Worm (Caenorhabditis elegans) whole organism, mixed stage, embryonic: ENCODE measurements around the gene T25B6.6.

Experiments used
- ceh-39 ChIP-seq: fragments of 150-350 bp; optimal IDR thresholded peaks from 2 replicates; lab custom pipeline; 2014; ENCODE audit warnings: missing biosample characterization, missing genetic modification characterization
- ces-1 ChIP-seq: fragments of 150-350 bp; optimal IDR thresholded peaks from 2 replicates; lab custom pipeline; 2014; ENCODE audit warnings: missing biosample characterization, missing genetic modification reagents, missing genetic modification characterization
- lin-13 ChIP-seq: fragments of 150-350 bp; optimal IDR thresholded peaks from 2 replicates; lab custom pipeline; 2014; ENCODE audit warnings: missing biosample characterization, missing genetic modification characterization
- nhr-12 ChIP-seq: fragments of 150-350 bp; optimal IDR thresholded peaks from 2 replicates; lab custom pipeline; 2014; ENCODE audit warnings: missing biosample characterization, missing genetic modification characterization
- pha-4 ChIP-seq: fragments of 150-350 bp; optimal IDR thresholded peaks from 2 replicates; lab custom pipeline; 2018; ENCODE audit warnings: missing biosample characterization, missing genetic modification reagents, missing genetic modification characterization
- snpc-4 ChIP-seq: fragments of 150-350 bp; optimal IDR thresholded peaks from 2 replicates; lab custom pipeline; 2014; ENCODE audit warnings: missing biosample characterization, missing genetic modification characterization
- unc-39 ChIP-seq: fragments of 150-350 bp; optimal IDR thresholded peaks from 2 replicates; lab custom pipeline; 2014; ENCODE audit warnings: missing biosample characterization, missing genetic modification characterization
- unc-62 ChIP-seq: fragments of 150-350 bp; optimal IDR thresholded peaks from 2 replicates; lab custom pipeline; 2014; ENCODE audit warnings: missing biosample characterization, missing genetic modification reagents, missing genetic modification characterization
- ztf-11 ChIP-seq: fragments of 150-350 bp; optimal IDR thresholded peaks from 2 replicates; lab custom pipeline; 2014; ENCODE audit warnings: missing biosample characterization, missing genetic modification characterization

DNA sequence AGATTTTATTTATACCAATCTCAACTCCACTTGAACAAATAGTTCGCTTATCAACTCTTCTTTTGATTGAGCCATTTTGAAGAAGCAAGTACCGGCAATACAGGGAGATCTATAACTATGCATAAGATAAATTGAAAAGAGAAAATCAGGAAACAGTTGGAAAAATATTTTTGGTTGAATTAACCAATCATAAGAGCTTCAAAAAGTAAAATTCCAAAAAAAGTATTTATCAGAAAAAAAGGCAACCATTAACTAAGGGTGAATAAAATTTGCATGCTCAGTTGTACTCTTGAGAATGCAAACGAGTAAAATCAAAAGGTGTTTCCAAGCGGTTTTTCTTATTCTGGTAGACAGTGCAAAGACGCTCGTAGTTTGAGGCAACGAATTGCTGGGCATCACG lies 1.0 kb downstream of the T25B6.6 start, which contains the start of gene T25B6.5:
- TF ChIP-seq unc-39 (tag; lab: Kevin White, UChicago), result no peak
- TF ChIP-seq pha-4 (tag; lab: Kevin White, UChicago), result no peak
- no peak for TF ChIP-seq unc-62
- TF ChIP-seq ztf-11 (tag; lab: Kevin White, UChicago), result no peak
- no peak for TF ChIP-seq ces-1 (GFP tag; lab: Kevin White, UChicago)
- no peak for TF ChIP-seq lin-13 (tag; lab: Kevin White, UChicago)
- no peak for TF ChIP-seq snpc-4
- TF ChIP-seq nhr-12 (tag; lab: Kevin White, UChicago), result no peak
- TF ChIP-seq ceh-39 (tag; lab: Kevin White, UChicago), result no peak
